Worm (Caenorhabditis elegans) whole organism, midembryonic: ENCODE measurements around the gene arrd-23.

ENCODE experiments used
- T22C8.4 ChIP-seq: fragments of 200-800 bp; sonication (Bioruptor generic); IDR thresholded peaks from 2 replicates; pipeline ENCODE4 v1.3.6; 2022; ENCODE audit warnings: missing genetic modification characterization, missing compliant biosample characterization
- cog-1 ChIP-seq: sonication (generic microtip); optimal IDR thresholded peaks from 2 replicates; lab custom pipeline; 2016; ENCODE audit warnings: missing genetic modification characterization, missing compliant biosample characterization
- flt-1 ChIP-seq: fragments of 200-800 bp; sonication (Bioruptor generic); IDR thresholded peaks from 2 replicates; pipeline ENCODE4 v1.3.6; 2022; ENCODE audit warnings: missing genetic modification characterization, missing compliant biosample characterization
- klf-2 ChIP-seq: fragments of 200-800 bp; sonication (Bioruptor generic); conservative IDR thresholded peaks from 2 replicates; pipeline ENCODE4 v1.3.6; 2022; ENCODE audit warnings: missing genetic modification reagents, missing genetic modification characterization, missing compliant biosample characterization
- med-1 ChIP-seq: sonication (generic microtip); optimal IDR thresholded peaks from 2 replicates; lab custom pipeline; 2017; ENCODE audit warnings: missing genetic modification characterization, mild to moderate bottlenecking, missing compliant biosample characterization, antibody characterized with exemption, missing genetic modification reagents; ENCODE audit not compliant: insufficient read depth
- ref-1 ChIP-seq: fragments of 200-800 bp; sonication (Bioruptor generic); conservative IDR thresholded peaks from 2 replicates; pipeline ENCODE4 v1.3.6; 2022; ENCODE audit warnings: missing genetic modification reagents, missing genetic modification characterization, missing compliant biosample characterization
- tab-1 ChIP-seq: fragments of 200-800 bp; sonication (Bioruptor generic); IDR thresholded peaks from 2 replicates; pipeline ENCODE4 v1.3.6; 2022; ENCODE audit warnings: missing genetic modification characterization, missing compliant biosample characterization
- ztf-23 ChIP-seq: fragments of 200-800 bp; sonication (Bioruptor generic); IDR thresholded peaks from 2 replicates; pipeline ENCODE4 v1.3.6; 2022; ENCODE audit warnings: missing genetic modification reagents, missing genetic modification characterization, missing compliant biosample characterization
- ztf-29 ChIP-seq: fragments of 200-800 bp; sonication (Bioruptor generic); IDR thresholded peaks from 2 replicates; pipeline ENCODE4 v1.3.6; 2022; ENCODE audit warnings: missing genetic modification reagents, missing genetic modification characterization, missing compliant biosample characterization

Gene arrd-23

DNA sequence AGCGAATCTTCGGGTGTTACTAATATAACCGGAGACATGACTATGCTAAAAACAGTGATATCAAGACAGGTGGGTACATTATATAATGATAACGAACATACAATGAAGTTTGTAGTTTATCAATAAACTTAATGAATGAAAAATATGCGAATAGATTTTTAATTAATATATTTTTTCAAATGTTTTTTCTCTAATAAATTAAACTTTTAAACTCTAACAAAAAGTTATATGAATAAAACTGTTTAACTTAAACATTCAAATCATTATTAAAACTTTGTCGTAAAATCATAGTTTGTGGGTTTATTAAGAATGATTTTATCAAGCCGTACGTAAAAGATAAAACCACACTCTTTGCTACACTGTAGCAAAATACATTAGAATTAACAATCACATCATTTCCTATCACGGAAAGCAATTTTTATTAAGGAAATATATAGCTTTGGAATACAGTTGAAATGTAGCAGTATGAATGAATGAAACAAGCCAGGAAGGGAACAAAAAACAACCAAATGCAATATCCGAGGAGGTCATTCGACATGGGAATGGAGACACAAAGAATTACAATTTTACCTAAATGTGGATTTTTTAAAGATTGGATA is 35.3 kb downstream of the arrd-23 start, which contains the start of gene K05B2.4:
TSS of gene K05B2.4 (minus strand) at position 51 of the 599 bp plus-strand sequence.
- TF ChIP-seq ztf-29 (GFP tag; lab: Robert Waterston, UW) (no peak), T22C8.4 (GFP tag; lab: Robert Waterston, UW) (no peak), ref-1 (no peak), flt-1 (no peak), ztf-23 (GFP tag; lab: Robert Waterston, UW) (no peak), med-1 (GFP tag; lab: Kevin White, UChicago) (no peak), klf-2 (GFP tag; lab: Robert Waterston, UW) (no peak)

DNA sequence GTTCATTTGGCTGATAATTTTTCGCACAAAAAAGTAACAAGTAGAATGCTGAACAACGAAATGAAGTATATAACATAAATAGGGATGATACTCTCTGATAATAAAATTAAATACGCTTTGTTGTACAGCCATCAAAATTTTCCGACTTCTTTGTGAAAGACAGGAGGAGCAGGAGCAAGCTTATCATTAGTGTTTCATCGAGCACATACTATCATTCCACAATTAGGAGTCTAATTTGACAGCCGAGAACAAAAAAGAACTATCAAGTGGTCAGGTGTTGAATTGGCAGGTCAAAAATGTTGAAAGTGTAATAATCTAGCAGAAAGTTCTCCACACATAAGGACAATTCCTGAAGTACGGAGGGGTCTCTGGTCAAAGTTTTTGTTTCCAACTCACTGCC is 42.4 kb downstream of the arrd-23 start:
- no peak for TF ChIP-seq ztf-29 (GFP tag; lab: Robert Waterston, UW)
- no peak for TF ChIP-seq cog-1 (tag; lab: Kevin White, UChicago)
- no peak for TF ChIP-seq ztf-23 (GFP tag; lab: Robert Waterston, UW)
- no peak for TF ChIP-seq ref-1
- TF ChIP-seq med-1 (GFP tag; lab: Kevin White, UChicago) = no peak
- no peak for TF ChIP-seq klf-2 (GFP tag; lab: Robert Waterston, UW)
- no peak for TF ChIP-seq flt-1
- no peak for TF ChIP-seq tab-1 (GFP tag; lab: Robert Waterston, UW)
- TF ChIP-seq T22C8.4 (GFP tag; lab: Robert Waterston, UW) = no peak

DNA sequence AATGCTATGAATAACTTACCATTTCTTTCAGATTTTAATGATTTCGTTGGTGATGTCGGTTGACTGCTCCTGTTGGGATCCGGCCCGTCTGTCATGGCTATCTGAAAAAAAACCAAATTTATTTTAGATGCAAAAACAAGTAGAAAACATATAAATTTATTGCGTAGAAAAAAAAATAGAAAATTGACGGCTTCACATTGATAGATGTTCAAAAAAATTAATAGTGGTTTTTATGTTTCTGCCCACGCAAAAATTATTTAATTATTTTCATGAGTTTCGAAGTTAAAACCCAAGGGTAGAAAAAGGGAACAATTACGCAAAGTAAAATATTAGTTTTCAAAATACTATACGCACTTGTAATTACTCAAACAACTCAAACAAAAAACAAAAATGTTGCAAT is 43.9 kb downstream of the arrd-23 start, which contains the start of gene mct-4:
TSS of gene mct-4 (minus strand) at position 101 of the 400 bp plus-strand sequence.
- TF ChIP-seq klf-2 (GFP tag; lab: Robert Waterston, UW) (no peak), tab-1 (GFP tag; lab: Robert Waterston, UW) (no peak), med-1 (GFP tag; lab: Kevin White, UChicago) (no peak), ref-1 (no peak), T22C8.4 (GFP tag; lab: Robert Waterston, UW) (no peak), cog-1 (tag; lab: Kevin White, UChicago) (no peak), ztf-23 (GFP tag; lab: Robert Waterston, UW) (no peak), flt-1 (no peak), ztf-29 (GFP tag; lab: Robert Waterston, UW) (no peak)

DNA sequence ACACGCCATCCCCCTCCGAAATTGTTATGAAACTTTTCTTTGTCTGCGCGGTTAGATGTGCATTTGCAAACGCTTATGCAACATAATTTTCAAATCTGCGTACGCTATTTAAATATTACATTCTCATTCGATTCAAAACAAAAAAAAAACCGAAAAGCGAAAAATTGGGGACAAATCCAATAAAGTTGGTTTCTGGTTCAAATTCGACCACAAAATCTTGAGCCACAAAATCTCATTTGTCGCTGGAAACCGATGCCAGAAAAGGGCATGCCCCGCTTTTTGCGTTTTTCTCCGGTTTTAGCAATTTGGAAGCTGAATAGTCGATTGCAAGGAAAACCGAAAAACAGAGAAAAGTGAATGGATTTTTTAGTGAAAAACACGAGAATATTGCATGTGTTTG is 46.3 kb downstream of the arrd-23 start:
- TF ChIP-seq ztf-29 (GFP tag; lab: Robert Waterston, UW) (no peak), T22C8.4 (GFP tag; lab: Robert Waterston, UW) (no peak), tab-1 (GFP tag; lab: Robert Waterston, UW) (no peak)

DNA sequence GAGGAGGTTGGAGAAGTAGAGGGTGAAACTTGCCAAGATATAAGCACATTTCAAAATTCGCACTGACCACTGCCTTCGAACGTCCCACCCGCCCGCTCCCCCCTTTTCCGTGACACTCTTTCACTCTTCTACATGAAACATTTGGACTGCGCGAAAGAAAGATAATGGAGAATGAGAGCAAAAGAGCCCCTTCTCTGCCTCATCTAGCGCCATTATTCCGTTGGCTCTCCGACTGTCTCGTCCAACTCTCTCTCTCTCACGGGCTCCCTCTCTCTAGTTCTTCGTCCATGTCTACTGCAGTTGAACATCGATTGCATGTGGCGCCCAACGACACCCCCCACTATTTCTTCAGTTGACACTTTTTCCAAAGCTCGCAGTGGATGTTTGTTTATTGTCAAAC is 47.2 kb downstream of the arrd-23 start:
- TF ChIP-seq flt-1 (no peak), ref-1 (no peak), T22C8.4 (GFP tag; lab: Robert Waterston, UW) (no peak), tab-1 (GFP tag; lab: Robert Waterston, UW) (no peak), ztf-29 (GFP tag; lab: Robert Waterston, UW) (no peak), med-1 (GFP tag; lab: Kevin White, UChicago) (no peak), klf-2 (GFP tag; lab: Robert Waterston, UW) (no peak), ztf-23 (GFP tag; lab: Robert Waterston, UW) (no peak), cog-1 (tag; lab: Kevin White, UChicago) (no peak)

DNA sequence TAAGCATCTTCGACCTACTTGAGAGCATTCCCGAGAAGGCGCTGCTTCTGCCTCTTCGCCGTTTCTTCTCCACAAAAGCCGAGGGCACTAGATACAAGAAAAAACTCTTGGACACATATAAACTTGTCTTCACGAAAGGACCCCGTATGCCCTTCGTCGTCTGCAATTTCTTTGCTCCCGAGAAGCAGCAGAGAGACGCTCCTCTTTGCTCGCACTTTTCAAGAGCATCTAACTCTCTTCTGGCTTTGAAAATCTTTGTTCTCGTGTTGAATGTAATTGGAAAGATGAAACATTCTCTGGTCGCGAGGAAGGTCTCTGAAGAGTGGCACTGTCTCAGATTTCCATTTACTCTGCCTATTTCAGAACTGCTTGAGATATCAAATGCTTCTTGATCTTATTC is 53.2 kb downstream of the arrd-23 start:
- no peak for TF ChIP-seq T22C8.4 (GFP tag; lab: Robert Waterston, UW)
- no peak for TF ChIP-seq flt-1
- no peak for TF ChIP-seq med-1 (GFP tag; lab: Kevin White, UChicago)
- no peak for TF ChIP-seq ztf-23 (GFP tag; lab: Robert Waterston, UW)
- TF ChIP-seq tab-1 (GFP tag; lab: Robert Waterston, UW) = no peak
- no peak for TF ChIP-seq cog-1 (tag; lab: Kevin White, UChicago)
- TF ChIP-seq klf-2 (GFP tag; lab: Robert Waterston, UW) = no peak
- TF ChIP-seq ref-1 = no peak
- no peak for TF ChIP-seq ztf-29 (GFP tag; lab: Robert Waterston, UW)
